Worm (Caenorhabditis elegans) whole organism, young adult: ENCODE data around the gene atf-8.
A peak's percentile ranks its signal among the peaks of the same experiment; 100 is the strongest.

Experiments used
- B0019.2 ChIP-seq: fragments of 200-800 bp; sonication (Bioruptor generic); conservative IDR thresholded peaks from 2 replicates; pipeline ENCODE4 v1.3.6; 2022; ENCODE audit warnings: missing genetic modification reagents, missing genetic modification characterization, missing compliant biosample characterization
- B0035.1 ChIP-seq: sonication (generic microtip); optimal IDR thresholded peaks from 2 replicates; lab custom pipeline; 2016; ENCODE audit warnings: missing genetic modification characterization, mild to moderate bottlenecking, missing compliant biosample characterization, missing genotype, missing genetic modification reagents
- B0336.3 ChIP-seq: fragments of 200-800 bp; sonication (Bioruptor generic); IDR thresholded peaks from 2 replicates; pipeline ENCODE4 v1.3.6; 2022; ENCODE audit warnings: missing genetic modification characterization, missing compliant biosample characterization
- F52B5.7 ChIP-seq: sonication (generic microtip); optimal IDR thresholded peaks from 2 replicates; lab custom pipeline; 2016; ENCODE audit warnings: mild to moderate bottlenecking, missing genetic modification characterization, missing compliant biosample characterization
- F55B11.4 ChIP-seq: sonication (generic microtip); optimal IDR thresholded peaks from 2 replicates; lab custom pipeline; 2016; ENCODE audit warnings: missing compliant biosample characterization, missing genetic modification characterization, borderline replicate concordance; ENCODE audit not compliant: insufficient read depth
- F57A8.1 ChIP-seq: fragments of 200-800 bp; sonication (Bioruptor generic); optimal IDR thresholded peaks from 2 replicates; lab custom pipeline; 2018; ENCODE audit warnings: mild to moderate bottlenecking, missing genetic modification characterization, moderate library complexity, missing compliant biosample characterization
- F57C9.4 ChIP-seq: sonication (generic microtip); optimal IDR thresholded peaks from 2 replicates; lab custom pipeline; 2017; ENCODE audit warnings: mild to moderate bottlenecking, missing genetic modification characterization, missing compliant biosample characterization
- K11D2.4 ChIP-seq: fragments of 200-800 bp; sonication (Bioruptor generic); IDR thresholded peaks from 2 replicates; pipeline ENCODE4 v1.3.6; 2022; ENCODE audit warnings: missing genetic modification reagents, missing genetic modification characterization, missing compliant biosample characterization
- T26A5.8 ChIP-seq: sonication (generic microtip); optimal IDR thresholded peaks from 2 replicates; lab custom pipeline; 2016; ENCODE audit warnings: missing genetic modification characterization, missing compliant biosample characterization
- Y79H2A.3 ChIP-seq: fragments of 200-800 bp; sonication (Bioruptor generic); conservative IDR thresholded peaks from 2 replicates; pipeline ENCODE4 v1.3.6; 2022; ENCODE audit warnings: missing genetic modification reagents, missing genetic modification characterization, missing compliant biosample characterization
- ZK185.1 ChIP-seq: sonication (generic microtip); optimal IDR thresholded peaks from 2 replicates; lab custom pipeline; 2016; ENCODE audit warnings: mild to moderate bottlenecking, missing genetic modification characterization, missing compliant biosample characterization; ENCODE audit not compliant: poor library complexity, severe bottlenecking
- athp-1 ChIP-seq: sonication (generic microtip); optimal IDR thresholded peaks from 2 replicates; lab custom pipeline; 2017; ENCODE audit warnings: mild to moderate bottlenecking, missing genetic modification characterization, missing compliant biosample characterization
- attf-3 ChIP-seq: fragments of 200-800 bp; sonication (Bioruptor generic); conservative IDR thresholded peaks from 2 replicates; pipeline ENCODE4 v1.3.6; 2022; ENCODE audit warnings: missing genetic modification reagents, missing genetic modification characterization, missing compliant biosample characterization
- attf-5 ChIP-seq: fragments of 200-800 bp; sonication (Bioruptor generic); optimal IDR thresholded peaks from 2 replicates; lab custom pipeline; 2018; ENCODE audit warnings: mild to moderate bottlenecking, missing genetic modification characterization, missing compliant biosample characterization
- ccch-3 ChIP-seq: fragments of 200-800 bp; sonication (Bioruptor generic); optimal IDR thresholded peaks from 2 replicates; lab custom pipeline; 2018; ENCODE audit warnings: mild to moderate bottlenecking, missing genetic modification characterization, missing compliant biosample characterization
- cebp-1 ChIP-seq, 2 experiments: fragments of 200-800 bp in 1 of 2; sonication (Bioruptor generic) in 1 of 2; sonication (generic microtip) in 1 of 2; IDR thresholded peaks in 1 of 2; optimal IDR thresholded peaks in 1 of 2; 2 replicates each; pipeline versions ENCODE4 v1.3.6 to Lab custom; 2017 to 2022; ENCODE audit warnings: missing compliant biosample characterization in 2 of 2, missing genetic modification characterization in 2 of 2, mild to moderate bottlenecking in 1 of 2, missing genetic modification reagents in 1 of 2, moderate library complexity in 1 of 2
- cebp-2 ChIP-seq: fragments of 200-800 bp; sonication (Bioruptor generic); IDR thresholded peaks from 2 replicates; pipeline ENCODE4 v1.3.6; 2022; ENCODE audit warnings: missing genetic modification characterization, missing compliant biosample characterization
- dox-1 ChIP-seq: fragments of 200-800 bp; sonication (Bioruptor generic); IDR thresholded peaks from 2 replicates; pipeline ENCODE4 v1.3.6; 2022; ENCODE audit warnings: missing genetic modification reagents, missing genetic modification characterization, missing compliant biosample characterization
- efl-1 ChIP-seq: fragments of 150-350 bp; optimal IDR thresholded peaks from 2 replicates; lab custom pipeline; 2014; ENCODE audit warnings: missing biosample characterization, missing genetic modification reagents, missing genetic modification characterization
- egl-18 ChIP-seq: fragments of 200-800 bp; sonication (Bioruptor generic); IDR thresholded peaks from 2 replicates; pipeline ENCODE4 v1.3.6; 2022; ENCODE audit warnings: missing genetic modification reagents, missing genetic modification characterization, missing compliant biosample characterization
- egl-44 ChIP-seq: fragments of 200-800 bp; sonication (Bioruptor generic); IDR thresholded peaks from 2 replicates; pipeline ENCODE4 v1.3.6; 2022; ENCODE audit warnings: missing genetic modification reagents, missing genetic modification characterization, missing compliant biosample characterization
- egrh-3 ChIP-seq: fragments of 200-800 bp; sonication (Bioruptor generic); IDR thresholded peaks from 2 replicates; pipeline ENCODE4 v1.3.6; 2022; ENCODE audit warnings: missing genetic modification reagents, missing genetic modification characterization, missing compliant biosample characterization
- ekl-4 ChIP-seq: fragments of 200-800 bp; sonication (Bioruptor generic); IDR thresholded peaks from 2 replicates; pipeline ENCODE4 v1.3.6; 2022; ENCODE audit warnings: missing genetic modification reagents, missing genetic modification characterization, missing compliant biosample characterization
- gei-17 ChIP-seq: fragments of 200-800 bp; sonication (Bioruptor generic); optimal IDR thresholded peaks from 2 replicates; lab custom pipeline; 2018; ENCODE audit warnings: mild to moderate bottlenecking, missing genetic modification characterization, missing compliant biosample characterization
- hlh-26 ChIP-seq: fragments of 200-800 bp; sonication (Bioruptor generic); conservative IDR thresholded peaks from 2 replicates; pipeline ENCODE4 v1.3.6; 2022; ENCODE audit warnings: missing genetic modification reagents, missing genetic modification characterization, missing compliant biosample characterization
- hmg-1.2 ChIP-seq: fragments of 200-800 bp; sonication (Bioruptor generic); IDR thresholded peaks from 2 replicates; pipeline ENCODE4 v1.3.6; 2022; ENCODE audit warnings: missing genetic modification reagents, missing genetic modification characterization, missing compliant biosample characterization
- hmg-20 ChIP-seq: fragments of 200-800 bp; sonication (Bioruptor generic); IDR thresholded peaks from 2 replicates; pipeline ENCODE4 v1.3.6; 2022; ENCODE audit warnings: missing genetic modification reagents, missing genetic modification characterization, missing compliant biosample characterization
- let-607 ChIP-seq, 2 experiments: fragments of 200-800 bp in 1 of 2; sonication (Bioruptor generic) in 1 of 2; sonication (generic microtip) in 1 of 2; optimal IDR thresholded peaks; 2 replicates each; lab custom pipeline; 2016 to 2018; ENCODE audit warnings: mild to moderate bottlenecking in 2 of 2, missing compliant biosample characterization in 2 of 2, missing genetic modification characterization in 2 of 2, moderate library complexity in 2 of 2, missing genotype in 1 of 2
- lin-26 ChIP-seq: fragments of 200-800 bp; sonication (Bioruptor generic); IDR thresholded peaks from 2 replicates; pipeline ENCODE4 v1.3.6; 2022; ENCODE audit warnings: missing genetic modification reagents, missing genetic modification characterization, missing compliant biosample characterization
- lir-1 ChIP-seq: fragments of 200-800 bp; sonication (Bioruptor generic); conservative IDR thresholded peaks from 2 replicates; pipeline ENCODE4 v1.3.6; 2022; ENCODE audit warnings: missing genetic modification reagents, missing genetic modification characterization, missing compliant biosample characterization
- lsl-1 ChIP-seq: fragments of 200-800 bp; sonication (Bioruptor generic); optimal IDR thresholded peaks from 2 replicates; lab custom pipeline; 2018; ENCODE audit warnings: mild to moderate bottlenecking, missing genetic modification characterization, moderate library complexity, missing compliant biosample characterization
- mxl-1 ChIP-seq: sonication (generic microtip); optimal IDR thresholded peaks from 2 replicates; lab custom pipeline; 2016; ENCODE audit warnings: missing genetic modification characterization, missing compliant biosample characterization
- nfya-2 ChIP-seq: fragments of 200-800 bp; sonication (Bioruptor generic); IDR thresholded peaks from 2 replicates; pipeline ENCODE4 v1.3.6; 2022; ENCODE audit warnings: missing genetic modification reagents, missing genetic modification characterization, missing compliant biosample characterization
- nfyb-1 ChIP-seq: fragments of 200-800 bp; sonication (Bioruptor generic); IDR thresholded peaks from 2 replicates; pipeline ENCODE4 v1.3.6; 2022; ENCODE audit warnings: missing genetic modification reagents, missing genetic modification characterization, missing compliant biosample characterization
- nhr-179 ChIP-seq: sonication (generic microtip); optimal IDR thresholded peaks from 2 replicates; lab custom pipeline; 2016; ENCODE audit warnings: mild to moderate bottlenecking, missing genetic modification characterization, missing compliant biosample characterization
- nhr-27 ChIP-seq: fragments of 200-800 bp; sonication (Bioruptor generic); optimal IDR thresholded peaks from 2 replicates; lab custom pipeline; 2018; ENCODE audit warnings: mild to moderate bottlenecking, missing genetic modification characterization, moderate library complexity, missing compliant biosample characterization
- nhr-90 ChIP-seq: sonication (generic microtip); optimal IDR thresholded peaks from 2 replicates; lab custom pipeline; 2016; ENCODE audit warnings: missing genotype, mild to moderate bottlenecking, missing genetic modification characterization, missing compliant biosample characterization
- pha-4 ChIP-seq: fragments of 150-350 bp; sonication (generic microtip); optimal IDR thresholded peaks from 2 replicates; lab custom pipeline; 2014; ENCODE audit warnings: missing biosample characterization, missing genetic modification reagents, missing genetic modification characterization
- rec-8 ChIP-seq, 2 experiments: sonication (generic microtip); optimal IDR thresholded peaks; 2 replicates each; lab custom pipeline; 2016; ENCODE audit warnings: mild to moderate bottlenecking in 2 of 2, missing genetic modification characterization in 2 of 2, missing genetic modification reagents in 2 of 2, missing genotype in 2 of 2, missing biosample characterization in 1 of 2, missing compliant biosample characterization in 1 of 2, moderate library complexity in 1 of 2
- somi-1 ChIP-seq: fragments of 200-800 bp; sonication (Bioruptor generic); optimal IDR thresholded peaks from 2 replicates; lab custom pipeline; 2018; ENCODE audit warnings: mild to moderate bottlenecking, missing genetic modification characterization, missing compliant biosample characterization
- tlf-1 ChIP-seq: fragments of 200-800 bp; sonication (Bioruptor generic); optimal IDR thresholded peaks from 2 replicates; lab custom pipeline; 2018; ENCODE audit warnings: mild to moderate bottlenecking, missing genetic modification characterization, missing compliant biosample characterization
- unc-130 ChIP-seq: sonication (generic microtip); optimal IDR thresholded peaks from 2 replicates; lab custom pipeline; 2016; ENCODE audit warnings: missing genetic modification reagents, missing genetic modification characterization, missing compliant biosample characterization
- unc-62 ChIP-seq: fragments of 150-350 bp; optimal IDR thresholded peaks from 2 replicates; lab custom pipeline; 2014; ENCODE audit warnings: missing biosample characterization, missing genetic modification reagents, missing genetic modification characterization
- zfh-2 ChIP-seq: fragments of 200-800 bp; sonication (Bioruptor generic); conservative IDR thresholded peaks from 2 replicates; pipeline ENCODE4 v1.3.6; 2022; ENCODE audit warnings: missing genetic modification reagents, missing genetic modification characterization, missing compliant biosample characterization
- zim-3 ChIP-seq: sonication (generic microtip); optimal IDR thresholded peaks from 2 replicates; lab custom pipeline; 2017; ENCODE audit warnings: mild to moderate bottlenecking, missing genetic modification characterization, moderate library complexity, missing compliant biosample characterization
- ztf-25 ChIP-seq: fragments of 200-800 bp; sonication (Bioruptor generic); IDR thresholded peaks from 2 replicates; pipeline ENCODE4 v1.3.6; 2022; ENCODE audit warnings: missing genetic modification reagents, missing genetic modification characterization, missing compliant biosample characterization
- ztf-26 ChIP-seq: sonication (generic microtip); optimal IDR thresholded peaks from 2 replicates; lab custom pipeline; 2017; ENCODE audit warnings: missing genetic modification characterization, missing compliant biosample characterization
- ztf-28 ChIP-seq: fragments of 200-800 bp; sonication (Bioruptor generic); IDR thresholded peaks from 2 replicates; pipeline ENCODE4 v1.3.6; 2022; ENCODE audit warnings: missing genetic modification reagents, missing genetic modification characterization, missing compliant biosample characterization
- ztf-6 ChIP-seq: fragments of 200-800 bp; sonication (Bioruptor generic); IDR thresholded peaks from 2 replicates; pipeline ENCODE4 v1.3.6; 2022; ENCODE audit warnings: missing genetic modification reagents, missing genetic modification characterization, missing compliant biosample characterization

atf-8 gene

ce11 chrV:6107474-6107873 lies 2.1 kb downstream of the atf-8 start, which contains the start of gene cwf-19L1 (continued):
- TF ChIP-seq zfh-2 (GFP tag; lab: Robert Waterston, UW) (no peak), nfyb-1 (no peak), efl-1 (GFP tag; lab: Kevin White, UChicago) (peak; percentile 70), F52B5.7 (tag; lab: Kevin White, UChicago) (no peak), attf-5 (GFP tag; lab: Kevin White, UChicago) (no peak), B0336.3 (GFP tag; lab: Robert Waterston, UW) (no peak), dox-1 (GFP tag; lab: Robert Waterston, UW) (0 out of 2 replicates have a peak, but pooled peaks have one; percentile 32), somi-1 (no peak), egl-18 (GFP tag; lab: Robert Waterston, UW) (no peak), nhr-179 (tag; lab: Kevin White, UChicago) (no peak), F55B11.4 (tag; lab: Kevin White, UChicago) (no peak), ccch-3 (GFP tag; lab: Kevin White, UChicago) (no peak), hmg-1.2 (GFP tag; lab: Robert Waterston, UW) (peak; percentile 18; the same call in 1 of the 2 replicates), K11D2.4 (GFP tag; lab: Robert Waterston, UW) (no peak), B0035.1 (no peak), gei-17 (GFP tag; lab: Kevin White, UChicago) (no peak), egl-44 (GFP tag; lab: Robert Waterston, UW) (no peak), ZK185.1 (tag; lab: Kevin White, UChicago) (peak; percentile 57), T26A5.8 (tag; lab: Kevin White, UChicago) (no peak), unc-62 (GFP tag; lab: Kevin White, UChicago) (no peak), egrh-3 (GFP tag; lab: Robert Waterston, UW) (no peak), nhr-27 (tag; lab: Kevin White, UChicago) (no peak), ekl-4 (GFP tag; lab: Robert Waterston, UW) (no peak), zim-3 (tag; lab: Kevin White, UChicago) (no peak), ztf-6 (GFP tag; lab: Robert Waterston, UW) (no peak), lsl-1 (GFP tag; lab: Kevin White, UChicago) (peak; percentile 16), nhr-90 (no peak), lir-1 (GFP tag; lab: Robert Waterston, UW) (0 out of 2 replicates have a peak, but pooled peaks have one; percentile 26), F57A8.1 (GFP tag; lab: Kevin White, UChicago) (no peak), Y79H2A.3 (GFP tag; lab: Robert Waterston, UW) (no peak), rec-8 (tag; optimal IDR thresholded peaks at IDR 0.05; lab: Kevin White, UChicago) (no peak), ztf-26 (no peak), B0019.2 (GFP tag; lab: Robert Waterston, UW) (0 out of 2 replicates have a peak, but pooled peaks have one; percentile 49), athp-1 (tag; lab: Kevin White, UChicago) (no peak), unc-130 (no peak), let-607 (tag; optimal IDR thresholded peaks at IDR 0.05; lab: Kevin White, UChicago) (no peak), lin-26 (no peak), cebp-2 (GFP tag; lab: Robert Waterston, UW) (no peak), ztf-28 (GFP tag; lab: Robert Waterston, UW) (no peak), ztf-25 (GFP tag; lab: Robert Waterston, UW) (no peak), nfya-2 (GFP tag; lab: Robert Waterston, UW) (no peak), pha-4 (tag; lab: Kevin White, UChicago) (no peak), hmg-20 (no peak), mxl-1 (tag; lab: Kevin White, UChicago) (no peak), cebp-1 (GFP tag; IDR thresholded peaks at IDR 0.05; lab: Robert Waterston, UW) (no peak), cebp-1 (tag; optimal IDR thresholded peaks at IDR 0.05; lab: Kevin White, UChicago) (peak; percentile 19), attf-3 (no peak), F57C9.4 (tag; lab: Kevin White, UChicago) (no peak), tlf-1 (GFP tag; lab: Kevin White, UChicago) (no peak), hlh-26 (GFP tag; lab: Robert Waterston, UW) (no peak)
